Fruit fly (Drosophila melanogaster) whole organism, embryonic: Measurements from ENCODE around the gene Kaz-m1.

Source experiments
- Blimp-1 ChIP-seq: fragments of 200-800 bp; sonication (Bioruptor generic); optimal IDR thresholded peaks from 3 replicates; lab custom pipeline; 2018; ENCODE audit warnings: missing biosample characterization, missing genetic modification characterization, mild to moderate bottlenecking, moderate library complexity, missing genetic modification reagents
- CG10321 ChIP-seq: fragments of 200-800 bp; sonication (Bioruptor generic); IDR thresholded peaks from 2 replicates; pipeline ENCODE4 v1.3.6; 2022; ENCODE audit warnings: missing biosample characterization, missing genetic modification characterization
- CG10959 ChIP-seq: fragments of 200-800 bp; sonication (Bioruptor generic); IDR thresholded peaks from 2 replicates; pipeline ENCODE4 v1.3.6; 2022; ENCODE audit warnings: missing biosample characterization, missing genetic modification characterization
- CG11504 ChIP-seq: fragments of 200-800 bp; sonication (Bioruptor generic); optimal IDR thresholded peaks from 3 replicates; lab custom pipeline; 2019; ENCODE audit warnings: missing biosample characterization, mild to moderate bottlenecking, missing genetic modification characterization, moderate library complexity
- CG12219 ChIP-seq: fragments of 200-800 bp; sonication (Bioruptor generic); optimal IDR thresholded peaks from 3 replicates; lab custom pipeline; 2018; ENCODE audit warnings: missing biosample characterization, mild to moderate bottlenecking, missing genetic modification characterization
- CG15011 ChIP-seq: fragments of 200-800 bp; sonication (Bioruptor generic); optimal IDR thresholded peaks from 3 replicates; lab custom pipeline; 2018; ENCODE audit warnings: missing biosample characterization, mild to moderate bottlenecking, missing genetic modification characterization
- CG15696 ChIP-seq: fragments of 200-800 bp; sonication (Bioruptor generic); optimal IDR thresholded peaks from 2 replicates; lab custom pipeline; 2019; ENCODE audit warnings: missing biosample characterization, mild to moderate bottlenecking, missing genetic modification characterization, moderate library complexity
- CG17568 ChIP-seq: fragments of 200-800 bp; sonication (Bioruptor generic); optimal IDR thresholded peaks from 2 replicates; lab custom pipeline; 2018; ENCODE audit warnings: missing biosample characterization, mild to moderate bottlenecking, missing genetic modification characterization, moderate library complexity
- CG17612 ChIP-seq: fragments of 200-800 bp; sonication (Bioruptor generic); IDR thresholded peaks from 2 replicates; pipeline ENCODE4 v1.3.6; 2022; ENCODE audit warnings: missing biosample characterization, missing genetic modification characterization
- CG17802 ChIP-seq: fragments of 200-800 bp; sonication (Bioruptor generic); optimal IDR thresholded peaks from 2 replicates; lab custom pipeline; 2018; ENCODE audit warnings: missing biosample characterization, mild to moderate bottlenecking, missing genetic modification characterization, moderate library complexity
- CG43689 ChIP-seq: fragments of 200-800 bp; sonication (Bioruptor generic); IDR thresholded peaks from 2 replicates; pipeline ENCODE4 v1.3.6; 2022; ENCODE audit warnings: missing biosample characterization, missing genetic modification characterization
- CG5245 ChIP-seq: fragments of 200-800 bp; sonication (Bioruptor generic); optimal IDR thresholded peaks from 3 replicates; lab custom pipeline; 2016; ENCODE audit warnings: missing biosample characterization, missing genetic modification characterization
- CG7271 ChIP-seq: fragments of 200-800 bp; sonication (Bioruptor generic); optimal IDR thresholded peaks from 2 replicates; lab custom pipeline; 2018; ENCODE audit warnings: missing biosample characterization, mild to moderate bottlenecking, missing genetic modification characterization, moderate library complexity
- CG9609 ChIP-seq: fragments of 200-800 bp; sonication (Bioruptor generic); optimal IDR thresholded peaks from 3 replicates; lab custom pipeline; 2016; ENCODE audit warnings: missing biosample characterization, missing genetic modification characterization
- Drgx ChIP-seq: fragments of 200-800 bp; sonication (Bioruptor generic); IDR thresholded peaks from 2 replicates; pipeline ENCODE4 v1.3.6; 2022; ENCODE audit warnings: missing biosample characterization, missing genetic modification characterization
- Eip74EF ChIP-seq, 2 experiments: fragments of 200-800 bp in 1 of 2; fragments of >200 bp in 1 of 2; sonication (Bioruptor generic) in 1 of 2; optimal IDR thresholded peaks; 2 replicates each; lab custom pipeline; 2017 to 2019; ENCODE audit warnings: missing biosample characterization in 2 of 2, missing genetic modification characterization in 2 of 2, mild to moderate bottlenecking in 1 of 2, moderate library complexity in 1 of 2
- Ets97D ChIP-seq: fragments of 200-800 bp; sonication (Bioruptor generic); optimal IDR thresholded peaks from 3 replicates; lab custom pipeline; 2016; ENCODE audit warnings: missing biosample characterization, missing genetic modification characterization
- Lpt ChIP-seq: fragments of >200 bp; optimal IDR thresholded peaks from 2 replicates; lab custom pipeline; 2018; ENCODE audit warnings: missing biosample characterization, missing genetic modification characterization
- Meics ChIP-seq: fragments of 200-800 bp; sonication (Bioruptor generic); optimal IDR thresholded peaks from 2 replicates; lab custom pipeline; 2017; ENCODE audit warnings: missing biosample characterization, mild to moderate bottlenecking, missing genetic modification characterization
- Nf-YC ChIP-seq: fragments of 200-800 bp; optimal IDR thresholded peaks from 3 replicates; lab custom pipeline; 2019; ENCODE audit warnings: missing biosample characterization, mild to moderate bottlenecking, missing genetic modification characterization, moderate library complexity
- Stat92E ChIP-seq, 3 experiments: fragments of >200 bp in 2 of 3; fragments of 200-800 bp in 1 of 3; sonication (Bioruptor generic) in 1 of 3; optimal IDR thresholded peaks; 2 replicates each; lab custom pipeline; 2017 to 2019; ENCODE audit warnings: missing biosample characterization in 3 of 3, missing genetic modification characterization in 3 of 3, mild to moderate bottlenecking in 1 of 3, moderate library complexity in 1 of 3
- Xrp1 ChIP-seq: fragments of 200-800 bp; sonication (Bioruptor generic); IDR thresholded peaks from 2 replicates; pipeline ENCODE4 v1.3.6; 2022; ENCODE audit warnings: missing biosample characterization, missing genetic modification characterization
- YL-1 ChIP-seq: fragments of 200-800 bp; sonication (Bioruptor generic); optimal IDR thresholded peaks from 3 replicates; lab custom pipeline; 2017; ENCODE audit warnings: missing biosample characterization, mild to moderate bottlenecking, missing genetic modification characterization
- al ChIP-seq: fragments of 200-800 bp; sonication (Bioruptor generic); IDR thresholded peaks from 2 replicates; pipeline ENCODE4 v1.3.6; 2022; ENCODE audit warnings: missing biosample characterization, missing genetic modification characterization
- ara ChIP-seq: fragments of 200-800 bp; sonication (Bioruptor generic); IDR thresholded peaks from 2 replicates; pipeline ENCODE4 v1.3.6; 2022; ENCODE audit warnings: missing biosample characterization, missing genetic modification characterization
- dm ChIP-seq: fragments of 200-800 bp; sonication (Bioruptor generic); optimal IDR thresholded peaks from 3 replicates; lab custom pipeline; 2016; ENCODE audit warnings: missing biosample characterization, missing genetic modification characterization
- dmrt99B ChIP-seq: fragments of 200-800 bp; sonication (Bioruptor generic); optimal IDR thresholded peaks from 2 replicates; lab custom pipeline; 2018; ENCODE audit warnings: missing biosample characterization, mild to moderate bottlenecking, missing genetic modification characterization, moderate library complexity
- ewg ChIP-seq: fragments of 200-800 bp; sonication (Bioruptor generic); optimal IDR thresholded peaks from 3 replicates; lab custom pipeline; 2017; ENCODE audit warnings: mild to moderate bottlenecking, missing biosample characterization, missing genetic modification reagents, missing genetic modification characterization
- ftz-f1 ChIP-seq: fragments of 200-800 bp; sonication (Bioruptor generic); optimal IDR thresholded peaks from 2 replicates; lab custom pipeline; 2016; ENCODE audit warnings: missing biosample characterization, missing genetic modification characterization
- gem ChIP-seq: fragments of 200-800 bp; sonication (Bioruptor generic); optimal IDR thresholded peaks from 2 replicates; lab custom pipeline; 2019; ENCODE audit warnings: missing biosample characterization, mild to moderate bottlenecking, missing genetic modification characterization, moderate library complexity
- gsb-n ChIP-seq: fragments of 200-800 bp; sonication (Bioruptor generic); optimal IDR thresholded peaks from 3 replicates; lab custom pipeline; 2018; ENCODE audit warnings: missing biosample characterization, mild to moderate bottlenecking, missing genetic modification characterization
- h ChIP-seq: fragments of >200 bp; optimal IDR thresholded peaks from 2 replicates; lab custom pipeline; 2017
- hbn ChIP-seq: fragments of 200-800 bp; sonication (Bioruptor generic); IDR thresholded peaks from 2 replicates; pipeline ENCODE4 v1.3.6; 2022; ENCODE audit warnings: missing biosample characterization, missing genetic modification characterization; ENCODE audit not compliant: partially characterized antibody
- jing ChIP-seq: fragments of 200-800 bp; sonication (Bioruptor generic); optimal IDR thresholded peaks from 2 replicates; lab custom pipeline; 2018; ENCODE audit warnings: missing biosample characterization, mild to moderate bottlenecking, missing genetic modification characterization
- kah ChIP-seq: fragments of 200-800 bp; sonication (Bioruptor generic); optimal IDR thresholded peaks from 2 replicates; lab custom pipeline; 2018; ENCODE audit warnings: missing biosample characterization, mild to moderate bottlenecking, missing genetic modification characterization
- lola ChIP-seq, 3 experiments: fragments of >200 bp in 2 of 3; fragments of 200-800 bp in 1 of 3; sonication (Bioruptor generic) in 1 of 3; optimal IDR thresholded peaks; 2 replicates each; lab custom pipeline; 2017 to 2019; ENCODE audit warnings: missing biosample characterization in 3 of 3, missing genetic modification characterization in 3 of 3, mild to moderate bottlenecking in 1 of 3, moderate library complexity in 1 of 3
- pan ChIP-seq, 4 experiments: fragments of >200 bp in 3 of 4; fragments of 200-800 bp in 1 of 4; sonication (Bioruptor generic) in 1 of 4; optimal IDR thresholded peaks in 3 of 4; IDR thresholded peaks in 1 of 4; 2 replicates each; pipeline versions ENCODE4 v1.3.6 to Lab custom; 2017 to 2022; ENCODE audit warnings: missing biosample characterization in 2 of 4, missing genetic modification characterization in 2 of 4, mixed read lengths in 1 of 4
- rib ChIP-seq: fragments of 200-800 bp; sonication (Bioruptor generic); IDR thresholded peaks from 2 replicates; pipeline ENCODE4 v1.3.6; 2022; ENCODE audit warnings: missing biosample characterization, missing genetic modification characterization
- sc ChIP-seq, 3 experiments: fragments of >200 bp in 2 of 3; fragments of 200-800 bp in 1 of 3; sonication (Bioruptor generic) in 1 of 3; optimal IDR thresholded peaks; 2 replicates in 2 of 3; 3 replicates in 1 of 3; lab custom pipeline; 2017; ENCODE audit warnings: mild to moderate bottlenecking in 1 of 3, missing biosample characterization in 1 of 3, missing genetic modification characterization in 1 of 3, missing genetic modification reagents in 1 of 3
- schlank ChIP-seq: fragments of 200-800 bp; sonication (Bioruptor generic); optimal IDR thresholded peaks from 2 replicates; lab custom pipeline; 2018; ENCODE audit warnings: missing biosample characterization, mild to moderate bottlenecking, missing genetic modification characterization
- seq ChIP-seq: fragments of 200-800 bp; sonication (Bioruptor generic); IDR thresholded peaks from 2 replicates; pipeline ENCODE4 v1.3.6; 2022; ENCODE audit warnings: missing biosample characterization, missing genetic modification characterization
- slbo ChIP-seq: fragments of 200-800 bp; sonication (Bioruptor generic); IDR thresholded peaks from 2 replicates; pipeline ENCODE4 v1.3.6; 2022; ENCODE audit warnings: missing biosample characterization, missing genetic modification characterization
- stwl ChIP-seq: fragments of 200-800 bp; sonication (Bioruptor generic); optimal IDR thresholded peaks from 3 replicates; lab custom pipeline; 2018; ENCODE audit warnings: missing biosample characterization, mild to moderate bottlenecking, missing genetic modification characterization, moderate library complexity
- ttk ChIP-seq: fragments of 200-800 bp; sonication (Bioruptor generic); IDR thresholded peaks from 2 replicates; pipeline ENCODE4 v2.1.2; 2022; ENCODE audit warnings: missing biosample characterization, missing genetic modification characterization
- wor ChIP-seq: fragments of 200-800 bp; sonication (Bioruptor generic); IDR thresholded peaks from 2 replicates; pipeline ENCODE4 v1.3.6; 2022; ENCODE audit warnings: missing biosample characterization, missing genetic modification characterization
- yki ChIP-seq: fragments of >200 bp; optimal IDR thresholded peaks from 3 replicates; lab custom pipeline; 2018
- zen ChIP-seq: fragments of 200-800 bp; sonication (Bioruptor generic); optimal IDR thresholded peaks from 3 replicates; lab custom pipeline; 2018; ENCODE audit warnings: missing biosample characterization, mild to moderate bottlenecking, missing genetic modification characterization, moderate library complexity
- zen2 ChIP-seq: fragments of 200-800 bp; sonication (Bioruptor generic); IDR thresholded peaks from 3 replicates; pipeline ENCODE4 v1.3.6; 2022; ENCODE audit warnings: missing biosample characterization, missing genetic modification characterization; ENCODE audit not compliant: partially characterized antibody

The Kaz-m1 gene

DNA sequence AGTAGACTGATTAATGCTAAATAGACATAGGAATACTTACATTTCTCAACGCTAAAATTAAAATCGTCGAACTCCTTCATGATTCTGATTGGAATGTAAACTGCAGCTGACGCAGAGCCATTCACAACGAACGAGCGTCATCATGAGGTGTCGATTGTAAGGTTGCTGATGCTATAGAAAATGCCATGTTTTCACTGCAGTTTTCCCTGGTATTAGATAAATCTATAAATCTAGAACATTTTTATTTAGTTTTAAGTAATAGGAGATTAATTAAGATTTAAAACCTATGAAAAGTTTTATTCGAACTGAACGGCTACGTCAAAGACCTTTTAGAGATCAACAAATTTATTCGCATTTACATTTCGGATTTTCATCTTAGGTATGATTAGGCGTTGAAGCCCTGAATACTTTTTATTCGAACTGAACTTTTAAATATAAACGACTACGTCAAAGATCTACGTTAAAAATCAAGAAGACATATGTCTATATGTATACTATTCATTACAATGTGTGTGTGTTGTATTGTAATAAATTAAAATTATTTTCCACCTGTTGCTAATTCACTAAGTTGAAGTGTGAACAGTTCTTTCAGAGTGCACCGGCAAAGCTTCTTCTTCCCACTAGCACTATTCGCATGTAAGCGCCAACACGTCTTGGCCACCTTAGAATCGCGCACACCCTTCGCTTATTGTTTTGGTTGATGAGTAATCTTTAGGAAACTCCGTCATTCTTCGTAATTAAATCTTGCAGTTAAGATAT, 37.8 kb downstream of the Kaz-m1 start, which contains the start of the genes Exo84 and Vps2 (continued):
- TF ChIP-seq al (GFP tag; lab: Robert Waterston, UW) = peak; percentile 38; the same call in 1 of the 2 replicates
- peak; percentile 82 for TF ChIP-seq CG17802
- peak; percentile 35 for TF ChIP-seq zen (tag; lab: Kevin White, UChicago)
- no peak for TF ChIP-seq CG5245 (GFP tag; lab: Kevin White, UChicago)
- no peak for TF ChIP-seq CG12219 (GFP tag; lab: Kevin White, UChicago)
- TF ChIP-seq jing (GFP tag; lab: Kevin White, UChicago) = no peak
- peak in 1 of 2 experiments; percentile 36 for TF ChIP-seq Eip74EF (GFP tag; optimal IDR thresholded peaks at IDR 0.05; lab: Kevin White, UChicago)
- TF ChIP-seq pan (optimal IDR thresholded peaks at IDR 0.05; lab: Kevin White, UChicago) = no peak
- no peak for TF ChIP-seq pan (GFP tag; optimal IDR thresholded peaks at IDR 0.05 in 1 of 2, IDR thresholded peaks at IDR 0.05 in 1 of 2)
- TF ChIP-seq schlank (tag; lab: Kevin White, UChicago) = no peak
- peak; percentile 56 for TF ChIP-seq Nf-YC (tag; lab: Kevin White, UChicago)
- peak; percentile 69 for TF ChIP-seq gem
- TF ChIP-seq ara (GFP tag; lab: Robert Waterston, UW) = no peak
- TF ChIP-seq Ets97D (GFP tag; lab: Kevin White, UChicago) = peak; percentile 21
- TF ChIP-seq Drgx (GFP tag; lab: Robert Waterston, UW) = no peak
- TF ChIP-seq CG9609 (GFP tag; lab: Kevin White, UChicago) = peak; percentile 17
- TF ChIP-seq CG7271 (tag; lab: Kevin White, UChicago) = no peak
- no peak for TF ChIP-seq CG17568 (GFP tag; lab: Kevin White, UChicago)
- no peak for TF ChIP-seq Blimp-1
- no peak for TF ChIP-seq dmrt99B (tag; lab: Kevin White, UChicago)
- no peak for TF ChIP-seq CG10959 (GFP tag; lab: Robert Waterston, UW)
- TF ChIP-seq YL-1 (GFP tag; lab: Kevin White, UChicago) = peak; percentile 45
- TF ChIP-seq h (lab: Kevin White, UChicago) = no peak
- no peak for TF ChIP-seq rib (GFP tag; lab: Robert Waterston, UW)
- TF ChIP-seq slbo = peak; percentile 56
- no peak for TF ChIP-seq CG10321 (GFP tag; lab: Robert Waterston, UW)
- TF ChIP-seq CG17612 (GFP tag; lab: Robert Waterston, UW) = no peak
- no peak for TF ChIP-seq CG11504
- TF ChIP-seq CG43689 = no peak
- TF ChIP-seq lola (GFP tag; optimal IDR thresholded peaks at IDR 0.05; lab: Kevin White, UChicago) = peak in 1 of 3 experiments; percentile 76
- no peak for TF ChIP-seq CG15011 (GFP tag; lab: Kevin White, UChicago)
- no peak for TF ChIP-seq Stat92E (GFP tag; optimal IDR thresholded peaks at IDR 0.05; lab: Kevin White, UChicago)
- no peak for TF ChIP-seq Meics
- TF ChIP-seq yki (lab: Kevin White, UChicago) = peak; percentile 91
- no peak for TF ChIP-seq ttk
- no peak for TF ChIP-seq dm (GFP tag; lab: Kevin White, UChicago)
- 0 out of 2 replicates have a peak, but pooled peaks have one; percentile 9 for TF ChIP-seq Xrp1 (GFP tag; lab: Robert Waterston, UW)
- TF ChIP-seq wor (GFP tag; lab: Robert Waterston, UW) = no peak
- no peak for TF ChIP-seq sc (optimal IDR thresholded peaks at IDR 0.05; lab: Kevin White, UChicago)
- TF ChIP-seq sc (GFP tag; optimal IDR thresholded peaks at IDR 0.05; lab: Kevin White, UChicago) = no peak
- no peak for TF ChIP-seq ewg (GFP tag; lab: Kevin White, UChicago)
- no peak for TF ChIP-seq seq (GFP tag; lab: Robert Waterston, UW)
- TF ChIP-seq hbn (GFP tag; lab: Robert Waterston, UW) = no peak
- TF ChIP-seq Lpt (GFP tag; lab: Kevin White, UChicago) = no peak
- no peak for TF ChIP-seq ftz-f1 (GFP tag; lab: Kevin White, UChicago)
- TF ChIP-seq CG15696 (tag; lab: Kevin White, UChicago) = peak; percentile 61
- peak; percentile 87 for TF ChIP-seq kah (GFP tag; lab: Kevin White, UChicago)
- no peak for TF ChIP-seq stwl (tag; lab: Kevin White, UChicago)
- TF ChIP-seq gsb-n = no peak
- no peak for TF ChIP-seq zen2 (GFP tag; lab: Robert Waterston, UW)
